Worm (Caenorhabditis elegans) whole organism, early embryonic: ENCODE results near the gene Y54F10BM.22.
"Not testable (repeated sequence)": the region's sequence is repeated elsewhere in the genome, so short reads cannot be mapped to it uniquely, and the experiment has no call there.

Source experiments
- B0310.2 ChIP-seq: sonication (generic microtip); optimal IDR thresholded peaks from 2 replicates; lab custom pipeline; 2016; ENCODE audit warnings: mild to moderate bottlenecking, missing genetic modification characterization, missing compliant biosample characterization
- F13C5.2 ChIP-seq: sonication (generic microtip); optimal IDR thresholded peaks from 2 replicates; lab custom pipeline; 2017; ENCODE audit warnings: mild to moderate bottlenecking, missing genetic modification characterization, inconsistent platforms, missing compliant biosample characterization
- aly-1 ChIP-seq: sonication (generic microtip); optimal IDR thresholded peaks from 2 replicates; lab custom pipeline; 2016; ENCODE audit warnings: missing genetic modification characterization, missing compliant biosample characterization
- ama-1 ChIP-seq: fragments of 150-350 bp; optimal IDR thresholded peaks from 2 replicates; lab custom pipeline; 2014
- ceh-13 ChIP-seq: fragments of 200-800 bp; sonication (Bioruptor generic); optimal IDR thresholded peaks from 2 replicates; lab custom pipeline; 2018; ENCODE audit warnings: mild to moderate bottlenecking, missing genetic modification characterization, missing compliant biosample characterization
- ceh-36 ChIP-seq: sonication (generic microtip); optimal IDR thresholded peaks from 2 replicates; lab custom pipeline; 2016; ENCODE audit warnings: missing genetic modification characterization, inconsistent platforms, missing compliant biosample characterization
- ets-7 ChIP-seq: sonication (generic microtip); optimal IDR thresholded peaks from 2 replicates; lab custom pipeline; 2016; ENCODE audit warnings: missing genotype, missing genetic modification characterization, missing compliant biosample characterization
- flt-1 ChIP-seq: fragments of 200-800 bp; sonication (Bioruptor generic); IDR thresholded peaks from 2 replicates; pipeline ENCODE4 v1.3.6; 2022; ENCODE audit warnings: missing genetic modification characterization, missing compliant biosample characterization
- hmbx-1 ChIP-seq: sonication (generic microtip); optimal IDR thresholded peaks from 2 replicates; lab custom pipeline; 2016; ENCODE audit warnings: mild to moderate bottlenecking, missing genetic modification characterization, missing compliant biosample characterization
- hmg-4 ChIP-seq: fragments of 200-800 bp; sonication (Bioruptor generic); optimal IDR thresholded peaks from 2 replicates; lab custom pipeline; 2018; ENCODE audit warnings: mild to moderate bottlenecking, missing genetic modification characterization, missing compliant biosample characterization
- hnd-1 ChIP-seq: sonication (generic microtip); optimal IDR thresholded peaks from 2 replicates; lab custom pipeline; 2016; ENCODE audit warnings: missing genetic modification characterization, missing compliant biosample characterization
- pes-1 ChIP-seq: fragments of 200-800 bp; sonication (Bioruptor generic); IDR thresholded peaks from 2 replicates; pipeline ENCODE4 v1.3.6; 2022; ENCODE audit warnings: missing genetic modification reagents, missing genetic modification characterization, missing compliant biosample characterization
- scrt-1 ChIP-seq: fragments of 200-800 bp; sonication (Bioruptor generic); IDR thresholded peaks from 2 replicates; pipeline ENCODE4 v1.3.6; 2022; ENCODE audit warnings: missing genetic modification characterization, missing compliant biosample characterization
- sea-1 ChIP-seq: fragments of 200-800 bp; sonication (Bioruptor generic); conservative IDR thresholded peaks from 2 replicates; pipeline ENCODE4 v1.3.6; 2022; ENCODE audit warnings: missing genetic modification characterization, missing compliant biosample characterization
- tbx-11 ChIP-seq: fragments of 200-800 bp; sonication (Bioruptor generic); IDR thresholded peaks from 2 replicates; pipeline ENCODE4 v1.3.6; 2022; ENCODE audit warnings: missing genetic modification characterization, missing compliant biosample characterization
- tbx-37 ChIP-seq: fragments of 200-800 bp; sonication (Bioruptor generic); conservative IDR thresholded peaks from 2 replicates; pipeline ENCODE4 v1.3.6; 2022; ENCODE audit warnings: missing genetic modification reagents, missing genetic modification characterization, missing compliant biosample characterization
- tra-4 ChIP-seq: sonication (generic microtip); optimal IDR thresholded peaks from 2 replicates; lab custom pipeline; 2017; ENCODE audit warnings: missing genetic modification characterization, missing compliant biosample characterization

Gene Y54F10BM.22

DNA sequence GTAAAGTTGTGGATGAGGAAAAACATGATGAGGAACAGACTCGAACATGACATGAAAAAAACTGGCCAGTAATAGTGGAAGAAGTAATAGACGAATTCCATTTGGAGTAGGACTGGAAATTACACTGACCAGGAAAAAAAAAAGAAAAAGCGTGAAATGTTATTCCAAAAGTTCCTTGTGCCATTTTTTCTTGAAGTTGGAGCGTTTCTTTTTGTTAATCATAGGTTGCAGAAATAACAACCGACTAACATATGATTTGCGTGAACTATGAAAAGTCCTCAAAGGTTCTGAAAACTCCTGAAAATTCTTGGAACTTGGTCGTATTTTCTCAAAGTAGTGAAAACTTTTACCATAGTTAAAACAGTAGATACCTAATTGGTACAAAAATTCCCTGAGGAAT, 35.0 kb upstream of the Y54F10BM.22 start, which contains the start of gene srd-67:
Gene srd-67 (minus strand): TSS at position 101 of the 400 bp plus-strand sequence.
- TF ChIP-seq flt-1, result no peak
- no peak for TF ChIP-seq scrt-1 (GFP tag; lab: Robert Waterston, UW)
- TF ChIP-seq aly-1 (tag; lab: Kevin White, UChicago), result no peak
- TF ChIP-seq ceh-13 (GFP tag; lab: Kevin White, UChicago), result no peak
- no peak for TF ChIP-seq ama-1 (lab: Kevin White, UChicago)
- TF ChIP-seq sea-1 (GFP tag; lab: Robert Waterston, UW), result no peak
- TF ChIP-seq ets-7 (tag; lab: Kevin White, UChicago), result no peak

DNA sequence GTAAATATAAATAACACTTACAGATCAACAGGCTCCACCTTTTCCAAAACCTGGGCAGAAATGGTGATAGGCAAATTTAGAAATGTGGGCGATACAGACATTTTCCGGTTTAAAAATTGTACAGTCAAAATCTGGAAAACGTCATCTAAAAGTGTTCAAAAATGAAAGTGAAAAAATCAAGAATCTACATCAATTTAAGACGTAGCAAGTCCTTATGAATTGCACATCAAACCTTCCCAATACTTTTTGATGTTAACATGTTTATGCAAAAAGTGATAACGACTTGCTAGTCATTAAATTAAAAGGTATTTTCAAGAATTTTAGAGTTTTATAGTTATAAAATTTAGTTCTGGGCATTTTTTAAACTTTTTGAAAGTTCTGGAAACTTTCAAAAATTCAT, 29.4 kb upstream of the Y54F10BM.22 start, which contains the start of gene fbxa-7:
Gene fbxa-7 (minus strand): TSS at position 101 of the 400 bp plus-strand sequence.
- TF ChIP-seq ceh-13 (GFP tag; lab: Kevin White, UChicago), result no peak
- no peak for TF ChIP-seq tbx-37
- TF ChIP-seq pes-1 (GFP tag; lab: Robert Waterston, UW), result no peak
- TF ChIP-seq hnd-1 (tag; lab: Kevin White, UChicago), result no peak
- TF ChIP-seq F13C5.2 (tag; lab: Kevin White, UChicago), result no peak

ce11 chrIII:2253027-2253499, 27.6 kb upstream of the Y54F10BM.22 start, which contains the start of gene fbxa-73:
TSS of gene fbxa-73 (plus strand) at chrIII:2253449.
- TF ChIP-seq F13C5.2 (tag; lab: Kevin White, UChicago) (no peak), tra-4 (tag; lab: Kevin White, UChicago) (no peak), aly-1 (tag; lab: Kevin White, UChicago) (no peak), tbx-11 (GFP tag; lab: Robert Waterston, UW) (no peak), B0310.2 (tag; lab: Kevin White, UChicago) (no peak), ets-7 (tag; lab: Kevin White, UChicago) (no peak), hmbx-1 (tag; lab: Kevin White, UChicago) (no peak), pes-1 (GFP tag; lab: Robert Waterston, UW) (no peak), ceh-13 (GFP tag; lab: Kevin White, UChicago) (no peak), ama-1 (lab: Kevin White, UChicago) (no peak), ceh-36 (no peak), sea-1 (GFP tag; lab: Robert Waterston, UW) (no peak), scrt-1 (GFP tag; lab: Robert Waterston, UW) (no peak), flt-1 (no peak), tbx-37 (no peak), hmg-4 (no peak)

- TF ChIP-seq hmg-4 (no peak), F13C5.2 (tag; lab: Kevin White, UChicago) (no peak), tra-4 (tag; lab: Kevin White, UChicago) (no peak), hnd-1 (tag; lab: Kevin White, UChicago) (no peak), ama-1 (lab: Kevin White, UChicago) (no peak), ets-7 (tag; lab: Kevin White, UChicago) (no peak), flt-1 (no peak), tbx-11 (GFP tag; lab: Robert Waterston, UW) (no peak), scrt-1 (GFP tag; lab: Robert Waterston, UW) (no peak), aly-1 (tag; lab: Kevin White, UChicago) (no peak), pes-1 (GFP tag; lab: Robert Waterston, UW) (no peak), ceh-13 (GFP tag; lab: Kevin White, UChicago) (no peak), ceh-36 (no peak), sea-1 (GFP tag; lab: Robert Waterston, UW) (no peak), hmbx-1 (tag; lab: Kevin White, UChicago) (no peak)
These were observed 25.2 kb upstream of the Y54F10BM.22 start, which contains the start of gene fbxa-71 for ce11 chrIII:2255522-2255921. TSS of gene fbxa-71 (plus strand) at chrIII:2255822.

DNA sequence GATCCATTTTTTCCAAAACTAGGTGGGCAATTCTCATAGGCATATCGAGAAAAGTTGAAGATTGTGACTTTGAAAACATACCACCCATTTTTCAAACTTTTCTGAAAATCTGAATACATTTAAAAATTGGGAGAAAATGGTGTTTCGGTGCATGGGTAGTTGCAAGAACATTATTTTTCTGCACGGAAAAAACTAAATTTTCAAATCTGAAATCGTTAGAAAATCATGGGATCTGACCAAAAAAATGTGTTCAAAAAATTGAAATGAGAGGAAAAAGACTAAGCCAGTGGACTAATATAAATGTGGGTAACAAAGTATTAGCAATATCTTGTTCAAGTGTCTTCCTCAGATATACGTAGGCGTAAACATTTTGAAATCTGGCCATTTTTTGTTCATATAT, 21.8 kb upstream of the Y54F10BM.22 start, which contains the start of gene fbxa-43:
Gene fbxa-43 (minus strand): TSS at position 101 of the 400 bp plus-strand sequence.
- no peak for TF ChIP-seq B0310.2 (tag; lab: Kevin White, UChicago)
- no peak for TF ChIP-seq scrt-1 (GFP tag; lab: Robert Waterston, UW)
- no peak for TF ChIP-seq pes-1 (GFP tag; lab: Robert Waterston, UW)
- TF ChIP-seq aly-1 (tag; lab: Kevin White, UChicago), result no peak
- TF ChIP-seq flt-1, result no peak
- no peak for TF ChIP-seq tra-4 (tag; lab: Kevin White, UChicago)
- no peak for TF ChIP-seq F13C5.2 (tag; lab: Kevin White, UChicago)
- TF ChIP-seq ceh-13 (GFP tag; lab: Kevin White, UChicago), result no peak
- TF ChIP-seq tbx-37, result no peak
- TF ChIP-seq ceh-36, result no peak
- TF ChIP-seq tbx-11 (GFP tag; lab: Robert Waterston, UW), result no peak
- TF ChIP-seq ets-7 (tag; lab: Kevin White, UChicago), result no peak
- no peak for TF ChIP-seq hnd-1 (tag; lab: Kevin White, UChicago)
- no peak for TF ChIP-seq hmg-4
- no peak for TF ChIP-seq hmbx-1 (tag; lab: Kevin White, UChicago)
- no peak for TF ChIP-seq sea-1 (GFP tag; lab: Robert Waterston, UW)
- TF ChIP-seq ama-1 (lab: Kevin White, UChicago), result no peak

ce11 chrIII:2259329-2259728, 21.4 kb upstream of the Y54F10BM.22 start:
- TF ChIP-seq scrt-1 (GFP tag; lab: Robert Waterston, UW) (no peak), hmbx-1 (tag; lab: Kevin White, UChicago) (no peak), aly-1 (tag; lab: Kevin White, UChicago) (no peak), ets-7 (tag; lab: Kevin White, UChicago) (no peak), tbx-37 (no peak), hmg-4 (no peak), tra-4 (tag; lab: Kevin White, UChicago) (no peak), ceh-13 (GFP tag; lab: Kevin White, UChicago) (no peak)

DNA sequence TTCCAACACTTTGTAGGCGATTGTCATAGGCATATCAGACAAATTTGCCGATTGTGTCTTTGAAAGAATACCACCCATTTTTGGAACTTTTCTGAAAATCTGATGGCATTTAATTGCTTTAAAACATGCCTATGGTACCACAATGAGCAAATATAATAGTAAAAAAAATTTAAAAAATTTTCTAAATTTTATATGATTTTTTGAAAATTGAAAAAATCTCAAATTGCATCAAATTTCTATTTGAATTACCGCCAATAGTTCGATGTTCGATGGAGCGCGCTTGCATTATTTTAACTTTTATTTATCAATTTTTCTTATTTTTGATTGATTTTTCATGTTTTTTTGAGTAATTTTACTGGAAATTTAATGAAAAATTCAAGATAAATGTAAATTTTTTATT, 19.3 kb upstream of the Y54F10BM.22 start, which contains the start of gene fbxa-42:
Gene fbxa-42 (minus strand): TSS at position 101 of the 400 bp plus-strand sequence.
- TF ChIP-seq hnd-1, F13C5.2, B0310.2 (tag; lab: Kevin White, UChicago): not testable (repeated sequence)
